Worm (Caenorhabditis elegans): ENCODE data around the gene T26C5.2.

T26C5.2 gene

ce11 chrII:9264689-9265278 lies 31.8 kb downstream of the T26C5.2 start (continued):
- peak; percentile 20 for TF ChIP-seq nfya-1 (tag; optimal IDR thresholded peaks at IDR 0.05)
- no peak for TF ChIP-seq npax-4 (tag; optimal IDR thresholded peaks at IDR 0.05)
- TF ChIP-seq unc-55 (GFP tag; optimal IDR thresholded peaks at IDR 0.05), result peak; percentile 93
- peak; percentile 87 for TF ChIP-seq hlh-8 (tag; optimal IDR thresholded peaks at IDR 0.05)
- TF ChIP-seq ref-2 (tag; optimal IDR thresholded peaks at IDR 0.05), result no peak
- TF ChIP-seq pag-3 (tag; optimal IDR thresholded peaks at IDR 0.05; ENCODE audit: borderline replicate concordance), result no peak

ce11 chrII:9265705-9266104 lies 32.7 kb downstream of the T26C5.2 start:
- no peak for TF ChIP-seq unc-3 (GFP tag; conservative IDR thresholded peaks at IDR 0.05)
- TF ChIP-seq unc-3 (tag; optimal IDR thresholded peaks at IDR 0.05), result no peak
- TF ChIP-seq C38D4.7 (GFP tag; optimal IDR thresholded peaks at IDR 0.05), result no peak
- no peak for TF ChIP-seq sdc-2 (tag; optimal IDR thresholded peaks at IDR 0.05)
- no peak for TF ChIP-seq pax-1 (tag; optimal IDR thresholded peaks at IDR 0.05)
- no peak for TF ChIP-seq unc-55 (GFP tag; optimal IDR thresholded peaks at IDR 0.05)
- TF ChIP-seq unc-42 (tag; optimal IDR thresholded peaks at IDR 0.05), result peak; percentile 58
- TF ChIP-seq ahr-1 (tag; optimal IDR thresholded peaks at IDR 0.05), result no peak

ce11 chrII:9266252-9266651 lies 33.2 kb downstream of the T26C5.2 start:
- TF ChIP-seq sox-2 (GFP tag; IDR thresholded peaks at IDR 0.05) (peak; percentile 64), ceh-6 (GFP tag; optimal IDR thresholded peaks at IDR 0.05) (no peak)

ce11 chrII:9266755-9267154 lies 33.7 kb downstream of the T26C5.2 start, which contains the start of gene C01G6.2:
TSS of gene C01G6.2 (plus strand) at chrII:9267055.
- no peak for TF ChIP-seq ceh-31 (tag; optimal IDR thresholded peaks at IDR 0.05)
- no peak for TF ChIP-seq ceh-22 (tag; optimal IDR thresholded peaks at IDR 0.05)
- no peak for TF ChIP-seq madf-2 (tag; optimal IDR thresholded peaks at IDR 0.05)
- no peak for TF ChIP-seq nhr-11 (tag; optimal IDR thresholded peaks at IDR 0.05)
- TF ChIP-seq nhr-232 (tag; optimal IDR thresholded peaks at IDR 0.05), result no peak
- no peak for TF ChIP-seq pqm-1 (tag; optimal IDR thresholded peaks at IDR 0.05)
- no peak for TF ChIP-seq fax-1 (tag; optimal IDR thresholded peaks at IDR 0.05)
- TF ChIP-seq fkh-6 (tag; optimal IDR thresholded peaks at IDR 0.05), result no peak
- no peak for TF ChIP-seq elt-4 (tag; optimal IDR thresholded peaks at IDR 0.05)

ce11 chrII:9268983-9269382 lies 36.0 kb downstream of the T26C5.2 start:
- TF ChIP-seq unc-86 (tag; optimal IDR thresholded peaks at IDR 0.05) (no peak), tbx-2 (tag; optimal IDR thresholded peaks at IDR 0.05) (peak; percentile 45), ceh-2 (tag; optimal IDR thresholded peaks at IDR 0.05) (no peak), unc-55 (GFP tag; optimal IDR thresholded peaks at IDR 0.05) (no peak)

ce11 chrII:9269588-9269987 lies 36.6 kb downstream of the T26C5.2 start, which contains the start of gene C01G6.3:
TSS of gene C01G6.3 (plus strand) at chrII:9269888.
- no peak for TF ChIP-seq ceh-18 (tag; optimal IDR thresholded peaks at IDR 0.05)
- TF ChIP-seq ceh-45 (GFP tag; IDR thresholded peaks at IDR 0.05), result no peak
- TF ChIP-seq ceh-24 (tag; optimal IDR thresholded peaks at IDR 0.05), result no peak
- no peak for TF ChIP-seq che-1 (tag; optimal IDR thresholded peaks at IDR 0.05)
- TF ChIP-seq nhr-232 (tag; optimal IDR thresholded peaks at IDR 0.05), result no peak
- no peak for TF ChIP-seq eyg-1 (tag; optimal IDR thresholded peaks at IDR 0.05)
- no peak for TF ChIP-seq sox-4 (tag; optimal IDR thresholded peaks at IDR 0.05)
- TF ChIP-seq hlh-15 (tag; optimal IDR thresholded peaks at IDR 0.05), result no peak
- TF ChIP-seq tbx-2 (tag; optimal IDR thresholded peaks at IDR 0.05), result no peak
- no peak for TF ChIP-seq pha-4 (tag; optimal IDR thresholded peaks at IDR 0.05)
- TF ChIP-seq ceh-9 (tag; optimal IDR thresholded peaks at IDR 0.05), result no peak
- no peak for TF ChIP-seq pha-2 (tag; optimal IDR thresholded peaks at IDR 0.05)
- no peak for TF ChIP-seq hlh-13 (GFP tag; optimal IDR thresholded peaks at IDR 0.05)
- TF ChIP-seq ceh-34 (tag; optimal IDR thresholded peaks at IDR 0.05), result no peak
- TF ChIP-seq lim-6 (tag; optimal IDR thresholded peaks at IDR 0.05), result no peak
- TF ChIP-seq dve-1 (tag; optimal IDR thresholded peaks at IDR 0.05), result no peak
- TF ChIP-seq zip-5 (tag; optimal IDR thresholded peaks at IDR 0.05), result no peak
- TF ChIP-seq T23F11.4 (GFP tag; optimal IDR thresholded peaks at IDR 0.05), result no peak
